Worm (Caenorhabditis elegans): ENCODE measurements around the gene dnj-3.
"Not testable (repeated sequence)": the region's sequence is repeated elsewhere in the genome, so short reads cannot be mapped to it uniquely, and the experiment has no call there.

Gene dnj-3

ce11 chrV:15068378-15068777, at the start of gene dnj-3:
Gene dnj-3 (plus strand): TSS chrV:15068678.
- TF ChIP-seq tab-1 (GFP tag; IDR thresholded peaks at IDR 0.05) (no peak), cog-1 (tag; optimal IDR thresholded peaks at IDR 0.05) (no peak), ztf-29 (GFP tag; IDR thresholded peaks at IDR 0.05) (no peak), T22C8.4 (GFP tag; IDR thresholded peaks at IDR 0.05) (no peak)

DNA sequence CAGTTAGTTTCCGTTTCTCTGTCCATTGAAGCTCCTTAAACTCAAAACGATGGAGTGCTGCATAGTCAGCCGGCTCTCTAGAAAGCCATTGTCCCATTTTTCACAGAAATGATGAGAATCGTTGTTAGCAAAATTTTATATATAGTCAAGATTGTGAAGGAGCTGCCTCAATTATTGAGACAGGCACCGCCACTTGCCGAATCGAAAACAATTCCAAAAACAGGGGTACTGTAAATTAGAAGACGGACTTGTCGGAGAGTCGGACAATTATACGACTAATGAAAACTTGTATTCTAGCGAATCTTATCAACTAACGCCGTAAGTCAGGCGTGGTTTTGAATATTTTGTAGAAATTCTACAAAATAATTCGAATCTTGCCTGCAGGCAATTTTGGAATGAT, 48.2 kb upstream of the dnj-3 start, which contains the start of gene F14H8.2:
TSS of gene F14H8.2 (minus strand) at position 101 of the 400 bp plus-strand sequence.
- TF ChIP-seq ztf-29 (GFP tag; IDR thresholded peaks at IDR 0.05) (no peak), flt-1 (GFP tag; IDR thresholded peaks at IDR 0.05) (no peak), T22C8.4 (GFP tag; IDR thresholded peaks at IDR 0.05) (no peak), med-1 (GFP tag; optimal IDR thresholded peaks at IDR 0.05; ENCODE audit: insufficient read depth) (no peak), klf-2 (GFP tag; conservative IDR thresholded peaks at IDR 0.05) (no peak), ztf-23 (GFP tag; IDR thresholded peaks at IDR 0.05) (no peak), cog-1 (tag; optimal IDR thresholded peaks at IDR 0.05) (no peak), tab-1 (GFP tag; IDR thresholded peaks at IDR 0.05) (no peak), ref-1 (GFP tag; conservative IDR thresholded peaks at IDR 0.05) (no peak)

DNA sequence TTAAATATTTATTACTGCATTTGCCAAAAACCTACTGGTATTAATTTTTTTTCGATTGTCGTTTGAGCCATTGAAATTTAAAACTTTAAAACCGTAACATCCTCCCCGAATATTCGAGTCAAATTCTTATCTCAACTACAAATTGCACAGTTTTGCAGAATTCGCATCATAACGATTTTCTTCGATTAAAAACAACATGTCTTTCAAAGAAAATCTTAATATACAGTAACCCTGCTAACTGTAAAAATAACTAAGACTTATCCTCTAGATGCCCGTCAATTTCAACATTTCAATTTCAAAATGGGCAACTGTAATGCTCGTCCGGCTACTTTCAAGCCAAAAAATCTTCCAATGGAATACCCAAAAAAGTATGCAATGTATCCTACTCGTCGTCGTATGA, 47.7 kb upstream of the dnj-3 start, which contains the start of gene F14H8.5:
TSS of gene F14H8.5 (plus strand) at position 301 of the 400 bp plus-strand sequence.
- TF ChIP-seq med-1 (GFP tag; optimal IDR thresholded peaks at IDR 0.05; ENCODE audit: insufficient read depth) (no peak), T22C8.4 (GFP tag; IDR thresholded peaks at IDR 0.05) (no peak), flt-1 (GFP tag; IDR thresholded peaks at IDR 0.05) (no peak), ztf-23 (GFP tag; IDR thresholded peaks at IDR 0.05) (no peak), ztf-29 (GFP tag; IDR thresholded peaks at IDR 0.05) (no peak), ref-1 (GFP tag; conservative IDR thresholded peaks at IDR 0.05) (no peak), klf-2 (GFP tag; conservative IDR thresholded peaks at IDR 0.05) (no peak), cog-1 (tag; optimal IDR thresholded peaks at IDR 0.05) (no peak), tab-1 (GFP tag; IDR thresholded peaks at IDR 0.05) (no peak)

DNA sequence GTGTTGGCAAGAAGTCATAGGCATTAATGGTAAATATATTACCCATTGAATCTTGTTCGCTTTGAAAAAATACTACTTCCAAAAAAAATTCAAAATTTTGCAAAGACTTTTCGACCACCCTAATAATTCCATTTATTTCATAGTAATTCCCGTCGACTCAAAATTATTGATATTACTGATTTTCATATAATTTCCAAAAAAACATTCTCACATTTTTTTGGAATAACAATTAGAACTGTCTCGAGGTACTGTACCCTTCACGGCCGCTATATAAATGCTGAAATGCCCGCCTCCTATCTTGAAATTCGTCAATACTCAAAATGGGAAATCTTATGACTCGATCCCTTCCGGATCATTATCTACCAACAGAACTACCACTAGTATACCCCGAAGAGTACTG, 44.9 kb upstream of the dnj-3 start, which contains the start of gene F14H8.4:
TSS of gene F14H8.4 (plus strand) at position 301 of the 400 bp plus-strand sequence.
- TF ChIP-seq T22C8.4 (GFP tag; IDR thresholded peaks at IDR 0.05) (no peak), flt-1 (GFP tag; IDR thresholded peaks at IDR 0.05) (no peak), ztf-23 (GFP tag; IDR thresholded peaks at IDR 0.05) (no peak), cog-1 (tag; optimal IDR thresholded peaks at IDR 0.05) (no peak), ref-1 (GFP tag; conservative IDR thresholded peaks at IDR 0.05) (no peak), med-1 (GFP tag; optimal IDR thresholded peaks at IDR 0.05; ENCODE audit: insufficient read depth) (no peak), klf-2 (GFP tag; conservative IDR thresholded peaks at IDR 0.05) (no peak), tab-1 (GFP tag; IDR thresholded peaks at IDR 0.05) (no peak), ztf-29 (GFP tag; IDR thresholded peaks at IDR 0.05) (no peak)

DNA sequence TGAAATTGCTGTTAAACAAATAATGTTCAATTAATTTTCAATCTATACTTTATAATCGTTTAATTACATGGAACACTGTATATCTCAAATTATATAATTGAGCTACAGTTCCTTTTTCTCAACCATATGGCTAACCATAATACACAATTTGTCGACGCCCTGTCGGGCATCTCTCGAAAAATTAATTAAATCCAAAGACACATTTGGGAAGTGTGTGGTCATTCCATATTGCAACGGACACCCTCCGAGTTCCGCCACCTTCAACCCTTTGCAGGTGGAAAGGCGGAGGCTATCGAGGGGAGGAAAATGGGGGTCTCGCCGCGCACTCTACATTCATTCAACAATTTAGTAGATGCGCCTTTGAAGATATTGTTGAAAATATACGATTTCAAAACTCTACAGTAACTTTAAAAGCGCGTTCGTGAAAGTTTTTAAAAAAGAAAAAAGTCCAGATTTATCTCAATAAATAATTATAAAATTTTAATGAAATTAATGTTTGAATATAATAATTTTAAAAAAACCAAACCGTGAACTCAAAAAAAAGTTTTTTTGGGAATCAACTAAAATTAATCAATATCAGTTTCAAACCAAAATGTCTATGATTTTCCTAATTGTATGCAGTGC, 39.5 kb upstream of the dnj-3 start, which contains the start of gene F14H8.8:
TSS of gene F14H8.8 (plus strand) at position 574 of the 624 bp plus-strand sequence.
- TF ChIP-seq ref-1 (GFP tag; conservative IDR thresholded peaks at IDR 0.05) (no peak), med-1 (GFP tag; optimal IDR thresholded peaks at IDR 0.05; ENCODE audit: insufficient read depth) (no peak), ztf-23 (GFP tag; IDR thresholded peaks at IDR 0.05) (no peak), flt-1 (GFP tag; IDR thresholded peaks at IDR 0.05) (no peak), klf-2 (GFP tag; conservative IDR thresholded peaks at IDR 0.05) (no peak), tab-1 (GFP tag; IDR thresholded peaks at IDR 0.05) (no peak), T22C8.4 (GFP tag; IDR thresholded peaks at IDR 0.05) (no peak), ztf-29 (GFP tag; IDR thresholded peaks at IDR 0.05) (no peak), cog-1 (tag; optimal IDR thresholded peaks at IDR 0.05) (no peak)

- TF ChIP-seq med-1 (GFP tag; optimal IDR thresholded peaks at IDR 0.05; ENCODE audit: insufficient read depth); klf-2 (GFP tag; conservative IDR thresholded peaks at IDR 0.05); ztf-29 (GFP tag; IDR thresholded peaks at IDR 0.05): not testable (repeated sequence)
Measured at ce11 chrV:15031373-15031772, 37.1 kb upstream of the dnj-3 start, which contains the start of gene cng-1. Gene cng-1 (minus strand): TSS chrV:15031473.

DNA sequence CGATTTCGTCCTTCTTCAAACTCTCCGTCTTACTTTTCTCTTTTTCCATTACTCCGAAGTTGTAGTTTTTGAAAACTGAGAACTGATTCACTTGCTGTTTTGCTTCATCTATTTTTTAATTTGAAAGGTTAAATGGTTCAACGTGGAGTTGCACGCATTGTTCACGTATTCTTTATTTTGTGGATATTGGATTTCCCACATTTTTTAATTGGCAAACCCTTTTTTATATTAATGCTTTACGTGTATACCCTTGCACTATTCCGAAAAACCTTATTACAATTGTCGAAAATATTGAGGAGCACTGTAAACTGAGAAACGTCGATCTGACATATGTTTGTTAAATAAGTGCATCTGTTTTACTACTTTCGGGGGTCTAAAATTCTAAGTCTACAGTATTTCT, 31.7 kb upstream of the dnj-3 start, which contains the start of gene melo-3:
TSS of gene melo-3 (minus strand) at position 101 of the 400 bp plus-strand sequence.
- not testable (repeated sequence) for TF ChIP-seq ztf-29 (GFP tag; IDR thresholded peaks at IDR 0.05); ref-1 (GFP tag; conservative IDR thresholded peaks at IDR 0.05); cog-1 (tag; optimal IDR thresholded peaks at IDR 0.05)

ce11 chrV:15048107-15048506, 20.4 kb upstream of the dnj-3 start, which contains the start of gene sdc-3:
Gene sdc-3 (minus strand): TSS chrV:15048207.
- no peak for TF ChIP-seq flt-1 (GFP tag; IDR thresholded peaks at IDR 0.05)
- TF ChIP-seq ztf-29 (GFP tag; IDR thresholded peaks at IDR 0.05) = no peak
- no peak for TF ChIP-seq ref-1 (GFP tag; conservative IDR thresholded peaks at IDR 0.05)
- no peak for TF ChIP-seq ztf-23 (GFP tag; IDR thresholded peaks at IDR 0.05)

DNA sequence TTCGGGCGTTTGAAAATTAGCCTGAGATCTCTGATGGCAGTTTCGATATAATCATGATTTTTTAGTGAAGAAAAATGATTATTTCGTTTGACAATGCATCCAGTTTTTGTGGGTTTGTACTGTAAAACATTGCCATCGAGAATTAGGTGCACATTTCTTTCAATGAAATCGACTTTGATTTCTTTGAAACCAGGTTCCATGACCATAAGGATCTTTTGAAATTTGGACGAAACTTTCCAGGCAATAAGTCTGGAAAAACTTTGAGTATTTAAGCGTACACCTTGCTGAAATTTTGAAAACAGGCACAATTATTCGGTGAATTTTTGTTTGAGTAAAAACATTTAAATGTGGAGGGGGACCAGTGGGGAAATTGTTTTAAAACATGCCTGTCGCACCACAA, 16.8 kb upstream of the dnj-3 start:
- TF ChIP-seq flt-1 (GFP tag; IDR thresholded peaks at IDR 0.05) (no peak), cog-1 (tag; optimal IDR thresholded peaks at IDR 0.05) (no peak), ztf-29 (GFP tag; IDR thresholded peaks at IDR 0.05) (no peak), ztf-23 (GFP tag; IDR thresholded peaks at IDR 0.05) (no peak), med-1 (GFP tag; optimal IDR thresholded peaks at IDR 0.05; ENCODE audit: insufficient read depth) (no peak), T22C8.4 (GFP tag; IDR thresholded peaks at IDR 0.05) (no peak)

DNA sequence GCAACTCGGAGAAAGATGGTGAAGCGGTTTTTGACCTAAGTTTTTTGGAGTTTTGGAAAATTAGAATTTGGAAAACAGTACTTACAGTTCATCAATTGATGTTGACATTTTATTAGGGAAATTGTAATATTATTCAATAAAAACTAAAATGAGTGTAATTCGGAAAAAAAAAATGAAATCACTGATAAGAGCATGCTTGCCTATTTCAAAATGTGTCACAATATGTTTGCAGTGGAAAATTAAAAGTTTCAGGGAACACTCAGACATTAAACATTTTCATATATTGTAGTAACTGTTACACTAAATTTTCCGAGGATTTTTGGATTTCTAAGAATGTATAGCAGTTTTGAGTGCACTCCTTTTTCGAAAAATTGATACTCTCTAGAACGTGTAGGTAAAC, 16.1 kb upstream of the dnj-3 start, which contains the start of the genes fbxa-82 and C25D7.5:
TSS of gene fbxa-82 (minus strand) at position 163 of the 400 bp plus-strand sequence.
TSS of gene C25D7.5 (plus strand) at position 283 of the 400 bp plus-strand sequence.
- TF ChIP-seq cog-1 (tag; optimal IDR thresholded peaks at IDR 0.05) = no peak
- TF ChIP-seq ztf-23 (GFP tag; IDR thresholded peaks at IDR 0.05) = no peak
- TF ChIP-seq ztf-29 (GFP tag; IDR thresholded peaks at IDR 0.05) = no peak
- TF ChIP-seq klf-2 (GFP tag; conservative IDR thresholded peaks at IDR 0.05) = no peak
- no peak for TF ChIP-seq flt-1 (GFP tag; IDR thresholded peaks at IDR 0.05)
- no peak for TF ChIP-seq tab-1 (GFP tag; IDR thresholded peaks at IDR 0.05)
- no peak for TF ChIP-seq ref-1 (GFP tag; conservative IDR thresholded peaks at IDR 0.05)
- TF ChIP-seq med-1 (GFP tag; optimal IDR thresholded peaks at IDR 0.05; ENCODE audit: insufficient read depth) = no peak
- TF ChIP-seq T22C8.4 (GFP tag; IDR thresholded peaks at IDR 0.05) = no peak

Measured in whole organism, midembryonic.